Worm (Caenorhabditis elegans): ENCODE results near the gene R151.10.
A peak's percentile ranks its signal among the peaks of the same experiment; 100 is the strongest.

DNA sequence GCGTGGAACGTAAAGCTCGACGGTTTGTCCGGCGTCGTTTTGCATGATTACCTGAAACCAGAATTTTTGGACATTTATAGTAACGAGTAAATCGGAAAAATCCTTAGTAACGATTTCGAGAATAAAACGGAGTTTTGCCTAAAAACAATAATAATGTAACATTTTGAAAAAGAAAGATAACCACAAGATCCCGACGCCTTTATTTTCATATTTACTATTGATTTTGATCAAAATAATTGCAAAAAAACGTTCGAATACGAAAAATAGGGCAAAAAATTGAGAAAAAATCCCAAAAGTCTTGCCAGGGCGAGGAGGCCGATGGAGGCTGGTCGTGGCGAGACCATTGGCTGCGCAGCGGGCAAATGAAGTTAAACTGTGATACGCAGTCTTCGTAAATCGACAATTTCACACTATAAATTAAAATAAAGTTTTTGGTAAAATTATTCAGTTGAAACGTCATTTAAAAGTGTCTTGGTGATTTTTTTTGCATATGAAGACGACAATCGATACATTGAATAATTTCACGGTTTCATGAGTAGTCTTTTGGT is 41.1 kb downstream of the R151.10 start, which contains the start of gene rps-21:
- TF ChIP-seq mab-5 (tag; optimal IDR thresholded peaks at IDR 0.05) (peak; percentile 46), C34F6.9 (tag; optimal IDR thresholded peaks at IDR 0.05) (peak; percentile 87), nhr-25 (tag; optimal IDR thresholded peaks at IDR 0.05) (peak; percentile 79), unc-55 (GFP tag; optimal IDR thresholded peaks at IDR 0.05) (peak; percentile 94), fos-1 (tag; optimal IDR thresholded peaks at IDR 0.05) (peak; percentile 66), ceh-82 (tag; optimal IDR thresholded peaks at IDR 0.05) (no peak), peb-1 (tag; optimal IDR thresholded peaks at IDR 0.05) (no peak), nhr-237 (tag; optimal IDR thresholded peaks at IDR 0.05) (no peak)

All from whole organism, L2 larva.